Worm (Caenorhabditis elegans): ENCODE data around the gene F39G3.4.

DNA sequence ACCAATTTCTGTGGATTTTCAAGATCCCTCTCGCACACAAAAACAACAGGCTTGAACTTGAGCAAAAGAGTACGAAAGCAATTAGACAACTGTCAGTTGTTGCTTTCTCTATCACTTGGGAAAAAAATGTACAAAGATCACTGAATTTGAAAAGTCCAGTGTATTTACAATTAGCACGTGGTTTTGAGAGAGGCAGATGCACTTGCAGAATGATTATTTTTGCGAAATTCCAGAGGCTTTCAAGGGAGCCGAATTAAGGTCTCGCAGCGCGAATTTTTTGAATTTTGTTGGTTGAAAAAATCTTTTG is 31.3 kb upstream of the F39G3.4 start:
- no peak for TF ChIP-seq aly-2 (tag; optimal IDR thresholded peaks at IDR 0.05)
- no peak for TF ChIP-seq tbx-2 (tag; optimal IDR thresholded peaks at IDR 0.05)
- no peak for TF ChIP-seq egl-27 (tag; optimal IDR thresholded peaks at IDR 0.05)
- TF ChIP-seq snpc-4 (tag; optimal IDR thresholded peaks at IDR 0.05) = no peak
- no peak for TF ChIP-seq hmg-11 (tag; optimal IDR thresholded peaks at IDR 0.05)
- no peak for TF ChIP-seq pqm-1 (tag; optimal IDR thresholded peaks at IDR 0.05)
- TF ChIP-seq ztf-4 (tag; optimal IDR thresholded peaks at IDR 0.05) = no peak
- TF ChIP-seq nhr-77 (tag; optimal IDR thresholded peaks at IDR 0.05) = no peak
